Fruit fly (Drosophila melanogaster): ENCODE measurements around the gene ple.
A peak's percentile ranks its signal among the peaks of the same experiment; 100 is the strongest.

The ple gene

DNA sequence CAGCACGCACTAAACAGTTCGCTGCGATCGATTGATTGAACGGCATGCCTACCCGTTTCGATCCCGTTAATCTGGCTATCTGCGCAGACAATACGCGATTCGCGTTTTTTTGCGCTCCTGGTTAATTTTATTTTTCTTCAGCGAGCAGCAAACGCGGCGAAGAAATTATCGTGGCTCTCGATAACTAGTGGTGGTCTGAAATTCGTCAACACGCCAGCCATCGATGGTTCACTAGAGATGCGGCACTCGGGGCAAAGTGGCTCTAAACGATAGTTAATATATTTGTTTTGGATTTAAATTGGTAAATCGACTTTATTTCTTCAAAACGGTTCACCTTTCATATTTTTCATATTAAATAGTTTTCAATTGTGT lies 23.6 kb upstream of the ple start, which contains the start of gene dikar:
Gene dikar, minus strand, starts transcription at position 191 of the 372 bp plus-strand sequence.
- TF ChIP-seq CG6163 (GFP tag; IDR thresholded peaks at IDR 0.05) (no peak), CG8632 (GFP tag; optimal IDR thresholded peaks at IDR 0.05) (no peak), eg (GFP tag; IDR thresholded peaks at IDR 0.05) (no peak; the same call in 2 of the 3 replicates), CG6808 (GFP tag; optimal IDR thresholded peaks at IDR 0.05) (no peak), pdm3 (GFP tag; optimal IDR thresholded peaks at IDR 0.05) (no peak), ss (GFP tag; optimal IDR thresholded peaks at IDR 0.05) (peak in 1 of 2 experiments; percentile 3), Hr4 (GFP tag; optimal IDR thresholded peaks at IDR 0.05) (no peak), CG10669 (GFP tag; optimal IDR thresholded peaks at IDR 0.05) (no peak), CG1621 (tag; optimal IDR thresholded peaks at IDR 0.05) (no peak), CG4318 (GFP tag; optimal IDR thresholded peaks at IDR 0.05) (no peak), salr (GFP tag; optimal IDR thresholded peaks at IDR 0.05) (no peak), CG6792 (GFP tag; optimal IDR thresholded peaks at IDR 0.05) (peak; percentile 0), acj6 (GFP tag; optimal IDR thresholded peaks at IDR 0.05) (peak; percentile 7), lz (GFP tag; optimal IDR thresholded peaks at IDR 0.05) (peak; percentile 48), Ets96B (tag; optimal IDR thresholded peaks at IDR 0.05) (no peak), vri (GFP tag; optimal IDR thresholded peaks at IDR 0.05) (no peak), CG6276 (GFP tag; optimal IDR thresholded peaks at IDR 0.05) (no peak), Eip93F (GFP tag; optimal IDR thresholded peaks at IDR 0.05) (no peak), CG11762 (GFP tag; optimal IDR thresholded peaks at IDR 0.05; ENCODE audit: insufficient read depth) (no peak), Met (GFP tag; optimal IDR thresholded peaks at IDR 0.05) (peak; percentile 18), OdsH (GFP tag; optimal IDR thresholded peaks at IDR 0.05) (peak; percentile 44), svp (GFP tag) (no peak), CG34406 (GFP tag; optimal IDR thresholded peaks at IDR 0.05) (no peak), CG11902 (GFP tag; optimal IDR thresholded peaks at IDR 0.05) (no peak), CG10631 (GFP tag; optimal IDR thresholded peaks at IDR 0.05) (no peak), CG31627 (GFP tag; optimal IDR thresholded peaks at IDR 0.05) (peak; percentile 38), CG6854 (GFP tag; optimal IDR thresholded peaks at IDR 0.05) (peak; percentile 32), cyc (GFP tag; optimal IDR thresholded peaks at IDR 0.05) (peak; percentile 12), CG16779 (tag; optimal IDR thresholded peaks at IDR 0.05) (no peak), Hr39 (GFP tag; optimal IDR thresholded peaks at IDR 0.05) (no peak), esn (GFP tag; optimal IDR thresholded peaks at IDR 0.05) (peak; percentile 15), CG7368 (GFP tag; optimal IDR thresholded peaks at IDR 0.05) (no peak), fkh (GFP tag; optimal IDR thresholded peaks at IDR 0.05) (no peak), CG32006 (GFP tag; optimal IDR thresholded peaks at IDR 0.05) (peak; percentile 33), CG15336 (GFP tag; IDR thresholded peaks at IDR 0.05) (peak; percentile 23; the same call in 1 of the 2 replicates), dsx (GFP tag; optimal IDR thresholded peaks at IDR 0.05; ENCODE audit: poor library complexity, severe bottlenecking) (peak; percentile 9), dac (GFP tag; optimal IDR thresholded peaks at IDR 0.05) (no peak), Hr38 (GFP tag; optimal IDR thresholded peaks at IDR 0.05) (no peak), Sox14 (GFP tag; optimal IDR thresholded peaks at IDR 0.05) (no peak), Eip78C (GFP tag) (no peak), Smox (GFP tag; optimal IDR thresholded peaks at IDR 0.05) (no peak), Gug (GFP tag; IDR thresholded peaks at IDR 0.05) (no peak), Eip75B (GFP tag; optimal IDR thresholded peaks at IDR 0.05) (peak; percentile 1), fd59A (GFP tag; optimal IDR thresholded peaks at IDR 0.05) (no peak), CG8319 (GFP tag; optimal IDR thresholded peaks at IDR 0.05) (no peak), CG8119 (GFP tag; IDR thresholded peaks at IDR 0.05) (no peak), spab (GFP tag; optimal IDR thresholded peaks at IDR 0.05) (no peak), Sox15 (GFP tag; optimal IDR thresholded peaks at IDR 0.05) (no peak), CG11294 (GFP tag; IDR thresholded peaks at IDR 0.05) (no peak), Sox102F (GFP tag; optimal IDR thresholded peaks at IDR 0.05) (no peak), net (GFP tag; optimal IDR thresholded peaks at IDR 0.05) (no peak), topi (GFP tag; optimal IDR thresholded peaks at IDR 0.05) (peak; percentile 20), Ets21C (GFP tag; optimal IDR thresholded peaks at IDR 0.05) (no peak)

Measured in whole organism, prepupa.